Worm (Caenorhabditis elegans): ENCODE measurements around the gene algn-12.

DNA sequence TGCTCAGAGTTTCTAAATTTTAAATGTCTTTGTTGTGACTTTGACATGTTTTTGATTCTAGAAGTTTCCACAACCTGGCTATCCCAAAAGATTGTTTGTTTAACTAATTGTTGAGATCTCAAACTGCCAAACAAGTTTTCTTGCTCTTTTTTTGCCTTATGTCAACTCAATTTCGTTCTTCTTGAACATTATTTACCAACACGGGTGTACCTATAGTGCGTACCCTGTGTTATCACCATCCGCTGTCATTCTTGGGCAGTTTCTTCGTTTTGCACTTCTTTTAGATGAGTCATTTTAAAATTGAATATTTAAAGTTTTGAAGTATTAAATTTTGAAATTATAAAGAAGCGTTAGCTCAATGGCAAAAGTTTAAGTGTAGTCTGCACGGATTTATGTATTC lies 18.0 kb upstream of the algn-12 start, which contains the start of gene sptl-2:
- TF ChIP-seq skn-1 (tag; optimal IDR thresholded peaks at IDR 0.05) (no peak), tbx-2 (tag; optimal IDR thresholded peaks at IDR 0.05) (no peak)
